Worm (Caenorhabditis elegans): Measurements from ENCODE around the gene R11A8.1.

DNA sequence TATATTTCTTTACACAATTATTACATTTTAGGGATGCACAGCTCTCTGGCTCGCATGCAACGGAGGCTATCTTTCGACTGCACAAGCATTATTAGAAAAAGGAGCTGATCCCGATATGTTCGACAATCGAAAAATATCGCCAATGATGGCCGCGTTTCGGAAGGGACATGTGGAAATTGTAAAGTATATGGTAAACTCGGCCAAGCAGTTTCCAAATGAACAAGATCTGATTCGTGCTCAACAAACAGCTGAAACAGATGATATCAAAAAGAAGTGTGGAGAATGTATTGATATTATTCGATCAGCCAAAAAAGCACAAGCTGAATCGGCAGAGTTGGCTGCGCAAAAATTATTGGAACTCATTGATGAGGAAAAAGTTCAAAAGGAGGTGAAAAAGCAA lies 25.9 kb upstream of the R11A8.1 start:
- no peak for TF ChIP-seq klf-2 (GFP tag; conservative IDR thresholded peaks at IDR 0.05)
- no peak for TF ChIP-seq tab-1 (GFP tag; IDR thresholded peaks at IDR 0.05)
- no peak for TF ChIP-seq cog-1 (tag; optimal IDR thresholded peaks at IDR 0.05)
- TF ChIP-seq med-1 (GFP tag; optimal IDR thresholded peaks at IDR 0.05; ENCODE audit: insufficient read depth), result no peak
- TF ChIP-seq flt-1 (GFP tag; IDR thresholded peaks at IDR 0.05), result no peak
- no peak for TF ChIP-seq ztf-23 (GFP tag; IDR thresholded peaks at IDR 0.05)
